Worm (Caenorhabditis elegans): ENCODE measurements around the gene atg-10.

DNA sequence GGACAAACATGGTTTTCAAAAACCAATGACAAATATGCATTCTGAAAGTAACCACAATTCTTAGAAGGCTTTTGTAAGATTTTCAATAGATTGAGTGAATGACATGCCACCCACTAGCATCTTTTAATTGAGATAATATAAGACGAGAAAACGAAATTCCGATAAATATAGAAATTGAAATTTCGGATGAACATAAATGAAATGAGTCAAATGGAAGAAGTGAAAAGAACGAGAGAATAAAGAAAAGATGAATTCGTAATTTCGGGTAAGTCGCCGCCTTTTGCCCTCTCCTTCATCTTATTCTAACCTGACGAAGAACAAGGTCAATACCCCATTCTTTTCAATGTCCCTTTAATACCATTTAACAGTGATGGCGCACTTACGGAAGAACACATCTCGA, 16.6 kb upstream of the atg-10 start:
- TF ChIP-seq nhr-20 (tag; optimal IDR thresholded peaks at IDR 0.05) (no peak), ama-1 (optimal IDR thresholded peaks at IDR 0.05) (no peak), jun-1 (tag; optimal IDR thresholded peaks at IDR 0.05) (no peak), unc-62 (GFP tag; optimal IDR thresholded peaks at IDR 0.05) (no peak), nhr-85 (tag) (no peak), nhr-12 (tag; optimal IDR thresholded peaks at IDR 0.05) (no peak), snu-23 (GFP tag; optimal IDR thresholded peaks at IDR 0.05) (no peak), ztf-11 (tag; optimal IDR thresholded peaks at IDR 0.05) (no peak), efl-1 (optimal IDR thresholded peaks at IDR 0.05) (no peak), efl-1 (GFP tag; optimal IDR thresholded peaks at IDR 0.05 in 1 of 2) (no peak), sup-37 (GFP tag; optimal IDR thresholded peaks at IDR 0.05) (no peak), mep-1 (tag; optimal IDR thresholded peaks at IDR 0.05) (no peak)

All from whole organism, L1 larva.